Worm (Caenorhabditis elegans) whole organism, L2 larva: ENCODE measurements around the gene snf-11.

Experiments
- C34F6.9 ChIP-seq: fragments of 150-350 bp; optimal IDR thresholded peaks from 2 replicates; lab custom pipeline; 2014; ENCODE audit warnings: missing biosample characterization, missing genetic modification characterization
- F13H6.1 ChIP-seq: sonication (generic microtip); optimal IDR thresholded peaks from 2 replicates; lab custom pipeline; 2016; ENCODE audit warnings: missing genetic modification characterization, missing compliant biosample characterization
- Y55F3AM.14 ChIP-seq: fragments of 200-800 bp; sonication (Bioruptor generic); optimal IDR thresholded peaks from 2 replicates; lab custom pipeline; 2018; ENCODE audit warnings: mild to moderate bottlenecking, missing genetic modification characterization, missing compliant biosample characterization
- ZK546.5 ChIP-seq: sonication (generic microtip); optimal IDR thresholded peaks from 2 replicates; lab custom pipeline; 2017; ENCODE audit warnings: missing biosample characterization, missing genetic modification characterization
- alr-1 ChIP-seq: fragments of 150-350 bp; optimal IDR thresholded peaks from 2 replicates; lab custom pipeline; 2014; ENCODE audit warnings: missing biosample characterization, missing genetic modification characterization
- ama-1 ChIP-seq: fragments of 150-350 bp; optimal IDR thresholded peaks from 2 replicates; lab custom pipeline; 2018; ENCODE audit warnings: inconsistent platforms
- blmp-1 ChIP-seq: sonication (generic microtip); optimal IDR thresholded peaks from 2 replicates; lab custom pipeline; 2017; ENCODE audit warnings: missing genetic modification characterization, mild to moderate bottlenecking, missing compliant biosample characterization, antibody characterized with exemption, moderate library complexity; ENCODE audit not compliant: insufficient read depth
- ceh-82 ChIP-seq: fragments of 150-350 bp; optimal IDR thresholded peaks from 2 replicates; lab custom pipeline; 2014; ENCODE audit warnings: missing biosample characterization, missing genetic modification characterization
- crh-2 ChIP-seq: sonication (generic microtip); optimal IDR thresholded peaks from 2 replicates; lab custom pipeline; 2017; ENCODE audit warnings: missing biosample characterization, missing genetic modification characterization
- dmd-4 ChIP-seq: sonication (generic microtip); optimal IDR thresholded peaks from 2 replicates; lab custom pipeline; 2017; ENCODE audit warnings: missing biosample characterization, missing genetic modification characterization
- egl-27 ChIP-seq: sonication (generic microtip); optimal IDR thresholded peaks from 3 replicates; lab custom pipeline; 2017; ENCODE audit warnings: missing biosample characterization, missing genetic modification reagents, missing genetic modification characterization
- elt-1 ChIP-seq: fragments of 150-350 bp; optimal IDR thresholded peaks from 2 replicates; lab custom pipeline; 2014; ENCODE audit warnings: missing biosample characterization, missing genetic modification characterization
- fos-1 ChIP-seq: fragments of 150-350 bp; optimal IDR thresholded peaks from 2 replicates; lab custom pipeline; 2014; ENCODE audit warnings: missing biosample characterization, missing genetic modification characterization
- gmeb-1 ChIP-seq: fragments of 150-350 bp; optimal IDR thresholded peaks from 2 replicates; lab custom pipeline; 2014; ENCODE audit warnings: missing biosample characterization, missing genetic modification characterization
- lin-39 ChIP-seq: fragments of 150-350 bp; optimal IDR thresholded peaks from 2 replicates; lab custom pipeline; 2014; ENCODE audit warnings: missing biosample characterization, missing genetic modification reagents, missing genetic modification characterization
- lsy-2 ChIP-seq, 2 experiments: fragments of 150-350 bp in 1 of 2; sonication (generic microtip) in 1 of 2; optimal IDR thresholded peaks; 2 replicates each; lab custom pipeline; 2014 to 2017; ENCODE audit warnings: missing biosample characterization in 2 of 2, missing genetic modification characterization in 2 of 2
- mab-5 ChIP-seq: fragments of 150-350 bp; optimal IDR thresholded peaks from 2 replicates; lab custom pipeline; 2014; ENCODE audit warnings: missing biosample characterization, missing genetic modification characterization
- mdl-1 ChIP-seq, 2 experiments: fragments of 150-350 bp in 1 of 2; sonication (generic microtip) in 1 of 2; optimal IDR thresholded peaks; 2 replicates each; lab custom pipeline; 2017; ENCODE audit warnings: missing biosample characterization in 2 of 2, missing genetic modification characterization in 2 of 2
- nhr-10 ChIP-seq: sonication (generic microtip); optimal IDR thresholded peaks from 2 replicates; lab custom pipeline; 2017; ENCODE audit warnings: missing biosample characterization, missing genetic modification characterization
- nhr-11 ChIP-seq: fragments of 150-350 bp; optimal IDR thresholded peaks from 2 replicates; lab custom pipeline; 2014; ENCODE audit warnings: missing biosample characterization, missing genetic modification characterization
- nhr-129 ChIP-seq: fragments of 150-350 bp; optimal IDR thresholded peaks from 2 replicates; lab custom pipeline; 2014; ENCODE audit warnings: missing biosample characterization, missing genetic modification characterization
- nhr-21 ChIP-seq: fragments of 150-350 bp; optimal IDR thresholded peaks from 2 replicates; lab custom pipeline; 2014; ENCODE audit warnings: missing biosample characterization, missing genetic modification characterization
- nhr-25 ChIP-seq: fragments of 150-350 bp; sonication (generic microtip); optimal IDR thresholded peaks from 3 replicates; lab custom pipeline; 2014; ENCODE audit warnings: missing biosample characterization, missing genetic modification characterization
- nhr-77 ChIP-seq: fragments of 150-350 bp; optimal IDR thresholded peaks from 2 replicates; lab custom pipeline; 2014; ENCODE audit warnings: missing biosample characterization, missing genetic modification characterization
- peb-1 ChIP-seq: fragments of 150-350 bp; optimal IDR thresholded peaks from 2 replicates; lab custom pipeline; 2014; ENCODE audit warnings: missing biosample characterization, missing genetic modification characterization
- sem-4 ChIP-seq: fragments of 150-350 bp; optimal IDR thresholded peaks from 2 replicates; lab custom pipeline; 2014; ENCODE audit warnings: missing biosample characterization, missing genetic modification reagents, missing genetic modification characterization
- sma-3 ChIP-seq: sonication (generic microtip); optimal IDR thresholded peaks from 2 replicates; lab custom pipeline; 2016; ENCODE audit warnings: missing genetic modification reagents, missing genetic modification characterization, missing compliant biosample characterization
- sma-9 ChIP-seq, 2 experiments: fragments of 150-350 bp in 1 of 2; sonication (generic microtip) in 1 of 2; optimal IDR thresholded peaks; 2 replicates each; lab custom pipeline; 2014 to 2016; ENCODE audit warnings: missing genetic modification characterization in 2 of 2, mild to moderate bottlenecking in 1 of 2, missing biosample characterization in 1 of 2, missing compliant biosample characterization in 1 of 2, missing genetic modification reagents in 1 of 2, moderate library complexity in 1 of 2
- snpc-4 ChIP-seq: fragments of 150-350 bp; optimal IDR thresholded peaks from 2 replicates; lab custom pipeline; 2014; ENCODE audit warnings: missing biosample characterization, missing genetic modification characterization
- unc-39 ChIP-seq: fragments of 150-350 bp; optimal IDR thresholded peaks from 2 replicates; lab custom pipeline; 2014; ENCODE audit warnings: missing biosample characterization, missing genetic modification characterization
- unc-55 ChIP-seq: fragments of 150-350 bp; sonication (generic microtip); optimal IDR thresholded peaks from 3 replicates; lab custom pipeline; 2014; ENCODE audit warnings: missing biosample characterization, missing genetic modification reagents, missing genetic modification characterization
- unc-62 ChIP-seq: fragments of 150-350 bp; optimal IDR thresholded peaks from 2 replicates; lab custom pipeline; 2014; ENCODE audit warnings: missing biosample characterization, missing genetic modification reagents, missing genetic modification characterization
- zag-1 ChIP-seq: fragments of 150-350 bp; optimal IDR thresholded peaks from 2 replicates; lab custom pipeline; 2014; ENCODE audit warnings: missing biosample characterization, missing genetic modification characterization
- ztf-1 ChIP-seq: fragments of 200-800 bp; sonication (Bioruptor generic); conservative IDR thresholded peaks from 2 replicates; pipeline ENCODE4 v1.3.6; 2022; ENCODE audit warnings: missing genetic modification characterization, missing compliant biosample characterization
- ztf-11 ChIP-seq: sonication (generic microtip); optimal IDR thresholded peaks from 2 replicates; lab custom pipeline; 2017; ENCODE audit warnings: missing biosample characterization, missing genetic modification characterization

The snf-11 gene

DNA sequence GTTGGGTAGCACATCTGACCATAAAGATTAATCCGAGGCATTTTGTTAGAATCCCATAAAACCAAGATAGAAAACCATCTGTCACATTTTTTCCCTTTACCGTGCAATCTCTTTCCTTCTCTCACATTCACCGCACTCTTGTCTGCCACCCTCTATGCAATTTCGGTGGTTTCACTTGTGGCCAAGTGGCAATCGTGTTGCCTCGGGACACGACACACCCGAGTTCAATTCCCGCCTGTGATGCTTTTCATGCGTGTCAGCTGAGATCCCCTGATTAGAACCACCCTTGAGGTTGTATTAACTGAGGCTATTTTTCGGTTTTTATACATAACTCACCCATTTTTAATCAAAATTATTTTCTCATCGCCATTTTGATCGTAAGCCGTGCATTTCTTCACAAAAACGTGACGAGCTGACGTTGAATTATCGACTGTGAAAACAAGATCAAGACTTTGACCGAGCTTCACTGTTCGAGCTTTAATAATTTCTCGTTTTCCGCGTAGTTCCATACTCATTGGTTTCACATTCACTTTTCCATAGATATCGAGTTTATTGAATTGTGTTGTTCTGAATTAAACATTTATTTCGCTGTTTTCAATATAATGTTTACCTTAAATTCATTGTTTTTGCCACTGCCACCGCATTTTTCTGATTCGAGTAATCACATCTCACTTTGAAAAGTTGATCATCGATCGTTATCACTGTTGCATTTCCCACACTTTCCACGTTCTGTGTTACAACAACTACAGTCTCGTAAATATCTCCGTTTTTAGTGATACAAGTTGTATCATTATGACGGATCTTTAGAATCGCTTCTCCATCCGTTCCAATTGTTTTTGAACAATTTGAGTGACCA lies 6.0 kb upstream of the snf-11 start (continued):
- TF ChIP-seq ztf-1 (GFP tag; lab: Robert Waterston, UW) (0 out of 2 replicates have a peak, but pooled peaks have one; percentile 72), snpc-4 (tag; lab: Kevin White, UChicago) (peak; percentile 59), nhr-21 (peak; percentile 76), mdl-1 (tag; optimal IDR thresholded peaks at IDR 0.05; lab: Kevin White, UChicago) (peak in 1 of 2 experiments; percentile 6), fos-1 (tag; lab: Kevin White, UChicago) (peak; percentile 76), nhr-11 (tag; lab: Kevin White, UChicago) (peak; percentile 78), sma-9 (GFP tag; optimal IDR thresholded peaks at IDR 0.05; lab: Kevin White, UChicago) (peak; percentile 82), sma-9 (tag; optimal IDR thresholded peaks at IDR 0.05; lab: Kevin White, UChicago) (no peak), sma-3 (GFP tag; lab: Kevin White, UChicago) (peak; percentile 81), gmeb-1 (peak; percentile 77), ceh-82 (tag; lab: Kevin White, UChicago) (peak; percentile 40), egl-27 (tag; lab: Kevin White, UChicago) (peak; percentile 64), nhr-77 (tag; lab: Kevin White, UChicago) (no peak), unc-55 (GFP tag; lab: Kevin White, UChicago) (no peak), lsy-2 (tag; optimal IDR thresholded peaks at IDR 0.05; lab: Kevin White, UChicago) (peak; percentile 62 to 67)

DNA sequence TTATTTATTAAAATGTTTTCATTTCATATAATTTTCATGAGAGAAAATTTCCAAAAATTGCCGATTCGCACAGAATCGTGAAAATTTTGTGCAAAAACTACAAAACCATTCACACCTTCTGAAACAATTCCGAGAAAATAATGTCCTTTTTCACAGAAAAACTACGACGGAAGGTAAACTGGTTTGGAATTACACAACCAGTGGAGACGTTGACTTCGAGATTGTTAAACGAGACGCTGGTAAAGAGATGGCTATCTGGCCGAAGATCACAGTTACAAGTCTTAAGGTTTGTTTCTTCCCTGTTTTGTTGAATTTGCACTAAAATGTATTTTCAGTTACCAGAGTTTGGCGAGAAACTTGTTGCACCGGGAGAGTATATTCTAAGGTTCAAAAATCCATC lies 4.7 kb upstream of the snf-11 start:
- no peak for TF ChIP-seq alr-1 (tag; lab: Kevin White, UChicago)
- TF ChIP-seq nhr-129 (tag; lab: Kevin White, UChicago), result no peak
- no peak for TF ChIP-seq sem-4 (tag; lab: Kevin White, UChicago)
- peak; percentile 9 for TF ChIP-seq nhr-25 (tag; lab: Kevin White, UChicago)
- no peak for TF ChIP-seq F13H6.1 (tag; lab: Kevin White, UChicago)
- TF ChIP-seq ama-1 (lab: Kevin White, UChicago), result no peak

DNA sequence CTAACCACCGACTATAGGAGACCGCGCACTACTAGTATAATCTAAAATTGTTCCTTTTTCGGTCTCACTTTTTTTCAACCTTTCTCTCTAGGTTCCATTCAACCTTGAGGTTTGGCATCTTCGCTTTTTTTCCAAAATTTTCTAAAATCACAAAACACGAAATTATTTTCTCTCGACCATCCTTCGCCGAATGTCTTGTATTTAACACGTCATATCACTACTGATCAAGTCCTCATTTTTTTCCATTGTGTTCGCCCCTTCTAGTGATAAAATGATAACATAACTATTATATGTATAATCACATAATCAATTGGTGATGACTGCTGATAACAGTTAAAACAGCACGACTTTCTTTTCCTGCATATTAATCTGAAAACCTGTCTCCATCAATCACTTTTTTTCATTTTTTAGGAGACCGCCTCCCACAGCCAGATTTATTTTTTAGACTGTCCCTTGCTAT lies 2.8 kb upstream of the snf-11 start, which contains the start of gene T03F7.7:
T03F7.7 (plus strand) TSS at position 410 of the 460 bp plus-strand sequence.
- TF ChIP-seq sem-4 (tag; lab: Kevin White, UChicago) (no peak), unc-55 (GFP tag; lab: Kevin White, UChicago) (no peak), mdl-1 (tag; optimal IDR thresholded peaks at IDR 0.05; lab: Kevin White, UChicago) (no peak), zag-1 (no peak), nhr-25 (tag; lab: Kevin White, UChicago) (peak; percentile 55), sma-3 (GFP tag; lab: Kevin White, UChicago) (peak; percentile 61), ZK546.5 (no peak), blmp-1 (tag; lab: Kevin White, UChicago) (peak; percentile 55), crh-2 (tag; lab: Kevin White, UChicago) (peak; percentile 36), nhr-77 (tag; lab: Kevin White, UChicago) (no peak), fos-1 (tag; lab: Kevin White, UChicago) (peak; percentile 97), ztf-11 (tag; lab: Kevin White, UChicago) (no peak), sma-9 (GFP tag; optimal IDR thresholded peaks at IDR 0.05; lab: Kevin White, UChicago) (peak; percentile 32), sma-9 (tag; optimal IDR thresholded peaks at IDR 0.05; lab: Kevin White, UChicago) (no peak)

DNA sequence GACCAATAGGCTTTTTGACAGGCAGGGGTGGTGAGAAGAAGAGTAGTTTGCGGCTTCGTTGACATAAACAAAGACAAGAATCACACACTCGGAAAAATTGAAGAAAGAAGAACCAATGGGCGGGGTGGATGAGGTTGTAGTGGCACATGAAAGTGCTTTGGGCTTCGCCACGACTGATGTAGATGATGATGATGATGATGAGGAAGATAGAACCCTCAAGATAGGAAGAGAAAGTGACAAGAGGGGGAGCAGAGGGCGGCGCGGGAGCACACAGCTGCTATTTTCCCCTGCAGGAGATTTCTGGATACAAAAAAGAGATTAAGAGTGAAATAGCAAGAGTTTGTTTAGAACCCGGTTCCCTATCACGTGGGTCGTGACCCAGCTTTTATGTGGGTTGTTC lies 669 bp upstream of the snf-11 start:
- peak; percentile 80 for TF ChIP-seq F13H6.1 (tag; lab: Kevin White, UChicago)
- no peak for TF ChIP-seq nhr-11 (tag; lab: Kevin White, UChicago)
- peak; percentile 18 for TF ChIP-seq C34F6.9 (tag; lab: Kevin White, UChicago)
- peak; percentile 76 for TF ChIP-seq sma-9 (GFP tag; optimal IDR thresholded peaks at IDR 0.05; lab: Kevin White, UChicago)
- TF ChIP-seq sma-9 (tag; optimal IDR thresholded peaks at IDR 0.05; lab: Kevin White, UChicago), result no peak
- TF ChIP-seq nhr-10 (tag; lab: Kevin White, UChicago), result no peak
- TF ChIP-seq lsy-2 (tag; optimal IDR thresholded peaks at IDR 0.05; lab: Kevin White, UChicago), result peak in 1 of 2 experiments; percentile 22
- peak; percentile 56 for TF ChIP-seq nhr-129 (tag; lab: Kevin White, UChicago)
- no peak for TF ChIP-seq ZK546.5
- peak; percentile 12 for TF ChIP-seq zag-1

DNA sequence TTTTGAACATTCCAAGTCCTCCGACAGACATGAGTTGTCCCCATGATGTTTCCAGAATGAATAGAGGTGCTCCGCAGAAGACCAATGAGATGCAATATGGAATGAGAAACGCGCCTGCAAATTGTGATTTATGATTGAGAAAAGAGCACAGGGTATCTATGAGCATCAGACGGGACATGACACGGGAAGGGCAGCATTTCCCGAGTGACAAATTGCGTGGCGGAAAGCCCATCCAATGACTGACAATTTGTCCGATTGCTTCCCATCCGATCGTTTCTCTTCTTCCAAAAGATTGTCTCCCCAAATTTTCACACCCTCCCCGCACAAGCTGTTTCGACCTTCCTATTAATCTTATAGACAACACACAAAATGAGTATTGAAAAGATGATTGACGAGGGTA lies 465 bp downstream of the snf-11 start:
- no peak for TF ChIP-seq nhr-21
- TF ChIP-seq alr-1 (tag; lab: Kevin White, UChicago), result no peak
- TF ChIP-seq lin-39, result no peak
- TF ChIP-seq peb-1 (tag; lab: Kevin White, UChicago), result no peak
- TF ChIP-seq sma-9 (GFP tag; optimal IDR thresholded peaks at IDR 0.05; lab: Kevin White, UChicago), result peak; percentile 48
- TF ChIP-seq sma-9 (tag; optimal IDR thresholded peaks at IDR 0.05; lab: Kevin White, UChicago), result no peak
- TF ChIP-seq dmd-4 (tag; lab: Kevin White, UChicago), result no peak
- TF ChIP-seq ZK546.5, result no peak
- TF ChIP-seq unc-62 (GFP tag; lab: Kevin White, UChicago), result no peak
- TF ChIP-seq F13H6.1 (tag; lab: Kevin White, UChicago), result peak; percentile 55
- TF ChIP-seq unc-39, result no peak
- TF ChIP-seq Y55F3AM.14, result no peak
- TF ChIP-seq nhr-77 (tag; lab: Kevin White, UChicago), result no peak
- no peak for TF ChIP-seq blmp-1 (tag; lab: Kevin White, UChicago)
- TF ChIP-seq C34F6.9 (tag; lab: Kevin White, UChicago), result peak; percentile 1
- TF ChIP-seq elt-1 (tag; lab: Kevin White, UChicago), result no peak
- TF ChIP-seq unc-55 (GFP tag; lab: Kevin White, UChicago), result no peak
- TF ChIP-seq ceh-82 (tag; lab: Kevin White, UChicago), result no peak
- TF ChIP-seq mab-5 (tag; lab: Kevin White, UChicago), result peak; percentile 65
